Worm (Caenorhabditis elegans) whole organism, L3 larva: ENCODE measurements around the gene glb-28.

Source experiments
- aly-2 ChIP-seq: fragments of 150-350 bp; optimal IDR thresholded peaks from 2 replicates; lab custom pipeline; 2014; ENCODE audit warnings: missing biosample characterization, missing genetic modification characterization
- ama-1 ChIP-seq: fragments of 150-350 bp; optimal IDR thresholded peaks from 2 replicates; lab custom pipeline; 2018
- ceh-16 ChIP-seq: sonication (generic microtip); optimal IDR thresholded peaks from 2 replicates; lab custom pipeline; 2017; ENCODE audit warnings: missing biosample characterization, missing genetic modification characterization
- ceh-82 ChIP-seq: fragments of 150-350 bp; optimal IDR thresholded peaks from 2 replicates; lab custom pipeline; 2014; ENCODE audit warnings: missing biosample characterization, missing genetic modification characterization
- egl-27 ChIP-seq: sonication (generic microtip); optimal IDR thresholded peaks from 4 replicates; lab custom pipeline; 2017; ENCODE audit warnings: missing biosample characterization, missing genetic modification reagents, missing genetic modification characterization
- elt-1 ChIP-seq: fragments of 150-350 bp; optimal IDR thresholded peaks from 2 replicates; lab custom pipeline; 2014; ENCODE audit warnings: missing biosample characterization, missing genetic modification characterization
- elt-2 ChIP-seq: sonication (generic microtip); optimal IDR thresholded peaks from 2 replicates; lab custom pipeline; 2016; ENCODE audit warnings: missing genetic modification reagents, mild to moderate bottlenecking, missing genetic modification characterization, missing compliant biosample characterization
- elt-3 ChIP-seq, 3 experiments: fragments of 150-350 bp in 1 of 3; sonication (generic microtip) in 2 of 3; optimal IDR thresholded peaks; 2 replicates in 2 of 3; 4 replicates in 1 of 3; lab custom pipeline; 2014 to 2017; ENCODE audit warnings: missing biosample characterization in 3 of 3, missing genetic modification characterization in 3 of 3
- eor-1 ChIP-seq, 2 experiments: fragments of 150-350 bp; optimal IDR thresholded peaks; 2 replicates each; lab custom pipeline; 2014 to 2018; ENCODE audit warnings: missing biosample characterization in 2 of 2, missing genetic modification characterization in 2 of 2
- fkh-10 ChIP-seq: sonication (generic microtip); optimal IDR thresholded peaks from 2 replicates; lab custom pipeline; 2017; ENCODE audit warnings: missing biosample characterization, missing genetic modification reagents, missing genetic modification characterization
- hmg-11 ChIP-seq: sonication (generic microtip); optimal IDR thresholded peaks from 2 replicates; lab custom pipeline; 2016; ENCODE audit warnings: missing genetic modification characterization, missing compliant biosample characterization
- jun-1 ChIP-seq: fragments of 150-350 bp; optimal IDR thresholded peaks from 2 replicates; lab custom pipeline; 2014; ENCODE audit warnings: missing biosample characterization, missing genetic modification reagents, missing genetic modification characterization
- lin-39 ChIP-seq: fragments of 150-350 bp; optimal IDR thresholded peaks from 2 replicates; lab custom pipeline; 2018; ENCODE audit warnings: missing biosample characterization, missing genetic modification reagents, missing genetic modification characterization
- lsy-12 ChIP-seq: sonication (generic microtip); optimal IDR thresholded peaks from 2 replicates; lab custom pipeline; 2016; ENCODE audit warnings: mild to moderate bottlenecking, missing genetic modification characterization, missing compliant biosample characterization
- mdl-1 ChIP-seq: fragments of 150-350 bp; optimal IDR thresholded peaks from 2 replicates; lab custom pipeline; 2014; ENCODE audit warnings: missing biosample characterization, missing genetic modification characterization
- nfya-1 ChIP-seq: sonication (generic microtip); optimal IDR thresholded peaks from 2 replicates; lab custom pipeline; 2017; ENCODE audit warnings: missing genetic modification characterization, mild to moderate bottlenecking, missing compliant biosample characterization, antibody characterized with exemption, moderate library complexity; ENCODE audit not compliant: insufficient read depth
- nhr-11 ChIP-seq: fragments of 150-350 bp; optimal IDR thresholded peaks from 2 replicates; lab custom pipeline; 2014; ENCODE audit warnings: missing biosample characterization, missing genetic modification characterization
- nhr-23 ChIP-seq: fragments of 150-350 bp; optimal IDR thresholded peaks from 2 replicates; lab custom pipeline; 2014; ENCODE audit warnings: missing biosample characterization, missing genetic modification reagents, missing genetic modification characterization
- nhr-237 ChIP-seq: fragments of 150-350 bp; optimal IDR thresholded peaks from 2 replicates; lab custom pipeline; 2014; ENCODE audit warnings: missing biosample characterization, missing genetic modification characterization
- nhr-25 ChIP-seq: sonication (generic microtip); optimal IDR thresholded peaks from 2 replicates; lab custom pipeline; 2017; ENCODE audit warnings: missing biosample characterization, missing genetic modification characterization
- nhr-43 ChIP-seq: sonication (generic microtip); optimal IDR thresholded peaks from 2 replicates; lab custom pipeline; 2016; ENCODE audit warnings: mild to moderate bottlenecking, missing genetic modification characterization, missing compliant biosample characterization; ENCODE audit not compliant: poor library complexity, severe bottlenecking
- nhr-76 ChIP-seq: fragments of 150-350 bp; sonication (generic microtip); optimal IDR thresholded peaks from 5 replicates; lab custom pipeline; 2014; ENCODE audit warnings: missing biosample characterization, missing genetic modification characterization
- pha-4 ChIP-seq: fragments of 150-350 bp; optimal IDR thresholded peaks from 2 replicates; lab custom pipeline; 2014; ENCODE audit warnings: missing biosample characterization, missing genetic modification reagents, missing genetic modification characterization
- pqm-1 ChIP-seq: fragments of 150-350 bp; optimal IDR thresholded peaks from 2 replicates; lab custom pipeline; 2017; ENCODE audit warnings: missing biosample characterization, missing genetic modification characterization, inconsistent platforms
- skn-1 ChIP-seq: fragments of 150-350 bp; optimal IDR thresholded peaks from 2 replicates; lab custom pipeline; 2014; ENCODE audit warnings: missing biosample characterization, missing genetic modification characterization
- tbx-2 ChIP-seq: sonication (generic microtip); optimal IDR thresholded peaks from 2 replicates; lab custom pipeline; 2016; ENCODE audit warnings: mild to moderate bottlenecking, missing genetic modification characterization, missing compliant biosample characterization
- unc-39 ChIP-seq: sonication (generic microtip); optimal IDR thresholded peaks from 4 replicates; lab custom pipeline; 2017; ENCODE audit warnings: missing biosample characterization, missing genetic modification characterization

The glb-28 gene

DNA sequence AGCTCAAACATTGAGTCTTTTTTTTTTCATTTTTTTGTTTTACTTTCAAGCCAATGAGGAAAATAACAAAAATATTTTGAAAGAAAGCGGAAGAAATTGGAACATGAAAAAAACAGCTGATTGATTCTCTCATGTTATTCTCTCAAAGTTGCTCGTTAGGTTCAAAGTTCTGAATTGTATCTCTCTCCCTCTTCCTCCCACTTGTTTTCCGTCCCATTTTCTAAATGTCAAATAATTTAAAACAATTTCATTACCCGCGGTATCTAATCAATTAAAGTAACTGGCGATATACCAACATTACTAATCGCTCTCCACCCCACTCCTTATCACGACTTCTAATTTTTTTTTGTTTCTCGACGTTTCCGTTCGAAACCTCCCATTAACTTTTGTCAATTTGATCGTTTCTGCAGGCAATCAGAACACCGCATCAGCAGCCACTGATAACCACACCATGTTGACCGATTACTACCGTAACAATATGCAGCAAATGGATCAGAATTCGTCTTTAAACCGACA is 25.8 kb upstream of the glb-28 start:
- TF ChIP-seq elt-2 (tag; lab: Kevin White, UChicago): peak; percentile 28
- peak; percentile 10 for TF ChIP-seq nhr-23 (tag; lab: Kevin White, UChicago)
- no peak for TF ChIP-seq nhr-237 (tag; lab: Kevin White, UChicago)
- peak in 2 of 3 experiments; percentile 22 to 32 for TF ChIP-seq elt-3 (tag; optimal IDR thresholded peaks at IDR 0.05; lab: Kevin White, UChicago)
- TF ChIP-seq, all 47 proteins: peak for 3

DNA sequence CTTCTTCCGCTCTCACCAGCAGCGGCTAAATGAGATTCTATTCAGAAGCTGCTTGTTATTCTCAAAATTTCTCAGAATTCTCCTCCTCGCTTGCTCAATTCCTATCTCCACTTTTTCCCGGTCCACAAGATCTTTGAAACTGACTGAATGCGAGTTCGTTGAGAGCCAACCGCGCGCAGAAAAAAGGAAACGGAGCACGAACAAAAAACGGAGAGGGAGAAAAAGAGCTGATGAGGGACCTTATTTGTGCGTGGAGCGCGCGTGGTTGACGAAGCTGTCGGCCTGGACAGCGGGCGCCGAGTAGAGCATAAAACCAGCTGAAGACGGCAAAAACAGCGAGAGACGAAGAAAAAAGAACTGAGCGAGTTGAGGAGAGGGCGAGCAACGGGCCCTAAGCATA is 25.0 kb upstream of the glb-28 start:
- peak; percentile 92 for TF ChIP-seq fkh-10
- TF ChIP-seq ama-1 (lab: Kevin White, UChicago): peak; percentile 19
- TF ChIP-seq hmg-11 (tag; lab: Kevin White, UChicago): peak; percentile 40
- TF ChIP-seq tbx-2 (tag; lab: Kevin White, UChicago): peak; percentile 10
- TF ChIP-seq skn-1: no peak
- TF ChIP-seq ceh-16 (tag; lab: Kevin White, UChicago): no peak
- peak; percentile 30 for TF ChIP-seq lin-39
- no peak for TF ChIP-seq nhr-76 (tag; lab: Kevin White, UChicago)
- TF ChIP-seq ceh-82 (tag; lab: Kevin White, UChicago): no peak
- no peak for TF ChIP-seq nhr-43 (tag; lab: Kevin White, UChicago)
- peak; percentile 48 for TF ChIP-seq nfya-1 (tag; lab: Kevin White, UChicago)

DNA sequence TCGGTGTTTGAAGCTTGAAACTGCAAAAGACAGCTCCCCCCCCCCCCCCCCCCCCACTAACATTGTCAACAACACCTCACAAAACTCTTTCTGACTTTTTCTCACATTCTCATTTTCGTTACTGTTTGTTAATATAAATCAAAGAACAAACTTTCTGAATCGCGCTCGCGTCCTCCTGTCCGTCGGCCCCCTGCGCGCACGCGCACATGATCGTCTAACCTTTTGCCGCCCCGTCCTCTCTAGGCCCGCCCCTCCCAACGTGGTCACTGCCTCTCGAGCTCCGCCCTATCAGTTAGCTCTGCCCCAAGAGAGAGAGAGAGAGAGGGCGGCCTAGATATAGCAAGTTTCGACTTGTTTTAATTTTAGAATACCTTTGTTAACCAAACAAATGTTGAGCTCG is 23.7 kb upstream of the glb-28 start:
- peak; percentile 41 for TF ChIP-seq nfya-1 (tag; lab: Kevin White, UChicago)
- no peak for TF ChIP-seq aly-2 (tag; lab: Kevin White, UChicago)
- peak; percentile 58 for TF ChIP-seq pha-4 (tag; lab: Kevin White, UChicago)
- TF ChIP-seq lin-39: peak; percentile 62

DNA sequence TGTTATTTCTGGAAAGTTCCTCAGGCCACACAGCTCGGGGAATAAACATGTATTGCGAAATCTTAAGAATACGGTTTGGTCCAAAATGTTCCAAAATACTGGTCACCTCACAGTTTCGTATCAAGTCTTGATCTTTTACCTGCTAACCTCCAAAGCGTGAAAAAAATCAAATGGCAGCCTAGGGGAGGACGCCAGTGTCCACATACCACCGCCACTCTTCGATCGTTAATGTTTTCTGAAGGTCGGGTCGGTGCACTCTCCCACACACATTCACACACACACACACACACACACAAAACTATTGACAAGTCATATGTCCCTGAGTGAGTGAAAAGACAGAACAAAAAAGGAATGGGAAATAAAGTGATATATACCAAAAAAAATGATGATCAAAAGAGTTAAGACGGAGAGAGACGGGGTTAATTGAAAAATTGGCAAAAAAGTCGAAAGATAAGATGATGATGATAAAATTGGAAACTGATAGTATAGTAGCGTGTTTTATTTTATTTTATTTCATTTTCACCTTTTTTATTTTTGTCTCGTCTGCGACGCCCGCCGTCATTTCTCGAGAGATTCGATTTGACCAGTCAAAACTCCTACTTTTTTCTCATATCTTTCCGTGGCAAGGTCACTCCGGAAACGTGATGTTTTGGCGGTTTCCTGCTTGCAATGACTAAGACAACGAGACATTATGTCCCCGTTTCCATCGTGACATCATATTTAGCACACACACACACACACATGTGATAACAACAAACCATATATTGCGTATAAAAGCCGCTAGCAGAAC is 23.0 kb upstream of the glb-28 start, which contains the start of gene Y15E3A.5:
Gene Y15E3A.5 (plus strand): TSS at position 752 of the 790 bp plus-strand sequence.
- peak; percentile 90 for TF ChIP-seq nhr-25
- peak; percentile 33 for TF ChIP-seq lsy-12 (tag; lab: Kevin White, UChicago)
- TF ChIP-seq nhr-43 (tag; lab: Kevin White, UChicago): peak; percentile 52
- TF ChIP-seq aly-2 (tag; lab: Kevin White, UChicago): no peak
- TF ChIP-seq nhr-11 (tag; lab: Kevin White, UChicago): no peak
- peak; percentile 12 for TF ChIP-seq pqm-1 (tag; lab: Kevin White, UChicago)
- TF ChIP-seq pha-4 (tag; lab: Kevin White, UChicago): peak; percentile 96
- peak; percentile 88 for TF ChIP-seq elt-2 (tag; lab: Kevin White, UChicago)
- TF ChIP-seq mdl-1 (tag; lab: Kevin White, UChicago): no peak
- peak; percentile 16 for TF ChIP-seq skn-1
- TF ChIP-seq egl-27: peak; percentile 73
- TF ChIP-seq jun-1 (tag; lab: Kevin White, UChicago): peak; percentile 63
- TF ChIP-seq nfya-1 (tag; lab: Kevin White, UChicago): peak; percentile 10
- TF ChIP-seq eor-1 (tag; optimal IDR thresholded peaks at IDR 0.05; lab: Kevin White, UChicago): no peak
- TF ChIP-seq nhr-23 (tag; lab: Kevin White, UChicago): peak; percentile 89
- TF ChIP-seq unc-39 (tag; lab: Kevin White, UChicago): no peak

DNA sequence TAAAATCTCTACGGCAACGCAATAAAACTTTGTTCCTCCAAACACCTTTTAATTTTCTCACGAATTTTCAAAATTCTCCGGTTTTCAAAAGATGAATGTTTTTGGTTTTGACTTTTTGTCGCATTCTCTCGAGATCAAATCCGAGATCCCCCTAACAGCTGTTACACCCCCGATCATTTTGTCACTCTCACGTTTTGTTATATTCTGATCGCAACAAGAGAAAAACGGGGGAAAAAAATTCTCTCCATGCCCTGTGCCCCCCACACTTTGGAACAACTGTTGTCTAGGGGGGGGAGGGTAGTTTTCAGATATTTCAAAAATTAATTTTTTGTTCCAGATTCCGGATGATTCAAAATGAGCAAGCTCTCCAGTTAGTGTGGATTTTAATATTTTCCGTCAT is 21.1 kb upstream of the glb-28 start:
- TF ChIP-seq unc-39 (tag; lab: Kevin White, UChicago) (no peak), nfya-1 (tag; lab: Kevin White, UChicago) (peak; percentile 8)

DNA sequence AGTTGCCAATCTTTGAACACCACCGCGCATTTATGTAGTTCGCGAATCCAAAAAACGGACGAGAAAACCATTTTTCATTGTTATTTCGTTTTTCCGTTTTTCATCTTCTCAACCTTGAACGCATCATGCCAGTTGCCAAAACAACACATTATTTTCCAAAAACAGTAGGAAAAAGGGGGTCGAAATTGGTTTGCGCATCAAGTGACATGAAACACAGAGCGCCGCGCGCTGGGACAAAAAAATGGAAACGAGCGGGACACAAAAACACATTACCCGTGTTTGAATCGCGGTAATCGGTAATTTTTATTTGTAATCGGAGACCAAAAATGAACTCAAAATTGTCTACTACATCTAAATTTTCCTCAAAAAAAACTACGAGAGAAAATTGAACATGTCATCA is 19.3 kb upstream of the glb-28 start:
- TF ChIP-seq elt-1 (tag; lab: Kevin White, UChicago): no peak
- no peak for TF ChIP-seq ceh-16 (tag; lab: Kevin White, UChicago)
- no peak for TF ChIP-seq elt-2 (tag; lab: Kevin White, UChicago)
